Worm (Caenorhabditis elegans) whole organism, L4/young adult: ENCODE results near the gene tsp-1.

Experiments
- W03F9.2 ChIP-seq: fragments of 150-350 bp; optimal IDR thresholded peaks from 2 replicates; lab custom pipeline; 2014; ENCODE audit warnings: missing biosample characterization, missing genetic modification characterization
- dao-5 ChIP-seq: sonication (generic microtip); optimal IDR thresholded peaks from 2 replicates; lab custom pipeline; 2016; ENCODE audit warnings: missing genotype, missing genetic modification characterization, moderate library complexity, missing compliant biosample characterization
- him-1 ChIP-seq: sonication (generic microtip); optimal IDR thresholded peaks from 2 replicates; lab custom pipeline; 2016; ENCODE audit warnings: missing genotype, missing genetic modification reagents, missing genetic modification characterization, missing compliant biosample characterization

Gene tsp-1

ce11 chrIII:8239325-8239724, at the start of gene tsp-1:
tsp-1 (minus strand) TSS chrIII:8239423.
- TF ChIP-seq dao-5 (tag; lab: Kevin White, UChicago) (no peak), him-1 (tag; lab: Kevin White, UChicago) (no peak), W03F9.2 (tag; lab: Kevin White, UChicago) (no peak)

- TF ChIP-seq W03F9.2 (tag; lab: Kevin White, UChicago) (no peak), him-1 (tag; lab: Kevin White, UChicago) (no peak), dao-5 (tag; lab: Kevin White, UChicago) (no peak)
These were observed 48.3 kb upstream of the tsp-1 start for ce11 chrIII:8287519-8287918.

- TF ChIP-seq dao-5 (tag; lab: Kevin White, UChicago) (no peak), W03F9.2 (tag; lab: Kevin White, UChicago) (no peak), him-1 (tag; lab: Kevin White, UChicago) (no peak)
These were observed 47.6 kb upstream of the tsp-1 start for ce11 chrIII:8286824-8287223.

ce11 chrIII:8286003-8286402, 46.8 kb upstream of the tsp-1 start:
- TF ChIP-seq him-1 (tag; lab: Kevin White, UChicago) (no peak), dao-5 (tag; lab: Kevin White, UChicago) (no peak), W03F9.2 (tag; lab: Kevin White, UChicago) (no peak)

ce11 chrIII:8283525-8283924, 44.3 kb upstream of the tsp-1 start:
- TF ChIP-seq W03F9.2 (tag; lab: Kevin White, UChicago), result no peak
- TF ChIP-seq dao-5 (tag; lab: Kevin White, UChicago), result no peak
- no peak for TF ChIP-seq him-1 (tag; lab: Kevin White, UChicago)

- no peak for TF ChIP-seq dao-5 (tag; lab: Kevin White, UChicago)
- TF ChIP-seq him-1 (tag; lab: Kevin White, UChicago), result no peak
- TF ChIP-seq W03F9.2 (tag; lab: Kevin White, UChicago), result no peak
These were observed 42.1 kb upstream of the tsp-1 start for ce11 chrIII:8281310-8281709.

ce11 chrIII:8280352-8280751, 41.1 kb upstream of the tsp-1 start:
- no peak for TF ChIP-seq dao-5 (tag; lab: Kevin White, UChicago)
- TF ChIP-seq W03F9.2 (tag; lab: Kevin White, UChicago), result no peak
- no peak for TF ChIP-seq him-1 (tag; lab: Kevin White, UChicago)

ce11 chrIII:8279567-8279966, 40.3 kb upstream of the tsp-1 start:
- TF ChIP-seq dao-5 (tag; lab: Kevin White, UChicago), result no peak
- no peak for TF ChIP-seq him-1 (tag; lab: Kevin White, UChicago)
- no peak for TF ChIP-seq W03F9.2 (tag; lab: Kevin White, UChicago)

ce11 chrIII:8278801-8279200, 39.6 kb upstream of the tsp-1 start, which contains the start of gene mig-10:
mig-10 (plus strand) TSS chrIII:8279101.
- TF ChIP-seq dao-5 (tag; lab: Kevin White, UChicago), result no peak

- TF ChIP-seq him-1 (tag; lab: Kevin White, UChicago) (no peak), W03F9.2 (tag; lab: Kevin White, UChicago) (no peak), dao-5 (tag; lab: Kevin White, UChicago) (no peak)
These were observed 36.6 kb upstream of the tsp-1 start, which contains the start of gene clec-160 for ce11 chrIII:8275871-8276270. clec-160 (minus strand) TSS chrIII:8275971.

ce11 chrIII:8271676-8272225, 32.5 kb upstream of the tsp-1 start, which contains the start of the genes mps-4 and F09G8.10:
mps-4 (minus strand) TSS chrIII:8271776.
F09G8.10 (minus strand) TSS chrIII:8272175.
- TF ChIP-seq him-1 (tag; lab: Kevin White, UChicago), result no peak
- no peak for TF ChIP-seq dao-5 (tag; lab: Kevin White, UChicago)
- TF ChIP-seq W03F9.2 (tag; lab: Kevin White, UChicago), result no peak

ce11 chrIII:8268296-8268695, 29.1 kb upstream of the tsp-1 start, which contains the start of the genes F09G8.7 and crn-7:
F09G8.7 (minus strand) TSS chrIII:8268355.
crn-7 (plus strand) TSS chrIII:8268531.
- TF ChIP-seq W03F9.2 (tag; lab: Kevin White, UChicago) (no peak), dao-5 (tag; lab: Kevin White, UChicago) (no peak), him-1 (tag; lab: Kevin White, UChicago) (no peak)

ce11 chrIII:8265753-8266152, 26.5 kb upstream of the tsp-1 start, which contains the start of gene mrps-9:
mrps-9 (plus strand) TSS chrIII:8266062.
- no peak for TF ChIP-seq him-1 (tag; lab: Kevin White, UChicago)
- no peak for TF ChIP-seq dao-5 (tag; lab: Kevin White, UChicago)
- TF ChIP-seq W03F9.2 (tag; lab: Kevin White, UChicago), result peak; percentile 13

ce11 chrIII:8263377-8263776, 24.2 kb upstream of the tsp-1 start, which contains the start of gene col-91:
col-91 (minus strand) TSS chrIII:8263664.
- no peak for TF ChIP-seq dao-5 (tag; lab: Kevin White, UChicago)
- TF ChIP-seq him-1 (tag; lab: Kevin White, UChicago), result no peak
- TF ChIP-seq W03F9.2 (tag; lab: Kevin White, UChicago), result no peak
